Worm (Caenorhabditis elegans): ENCODE measurements around the gene Y59E9AL.8.
"Not testable (repeated sequence)": the region's sequence is repeated elsewhere in the genome, so short reads cannot be mapped to it uniquely, and the experiment has no call there.

Gene Y59E9AL.8

DNA sequence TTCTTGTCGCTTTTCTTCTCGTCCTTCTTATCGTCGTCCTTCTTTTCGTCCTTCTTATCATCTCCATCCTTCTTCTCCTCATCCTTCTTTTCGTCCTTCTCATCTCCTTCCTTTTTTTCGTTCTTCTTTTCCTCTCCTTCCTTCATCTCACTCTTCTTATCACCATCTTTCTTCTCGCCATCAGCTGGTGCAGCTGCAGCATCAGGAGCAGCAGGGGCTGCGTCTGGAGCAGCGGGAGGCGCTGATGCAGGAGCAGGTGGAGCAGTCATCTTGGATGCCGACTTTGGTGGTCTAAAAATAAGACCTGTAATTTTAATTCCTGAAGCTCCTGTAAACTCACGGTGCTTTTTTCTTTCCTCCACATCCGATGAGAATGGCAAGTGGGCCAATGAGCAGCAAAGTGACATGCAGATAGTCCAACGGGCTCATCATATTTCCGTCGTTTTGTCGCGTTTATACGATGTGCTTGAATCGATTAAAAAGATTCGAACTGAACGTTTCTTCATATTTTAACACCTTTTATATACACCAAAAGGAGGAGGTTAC lies 1.2 kb upstream of the Y59E9AL.8 start, which contains the start of gene cylc-1:
cylc-1 (minus strand) TSS at position 496 of the 546 bp plus-strand sequence.
- TF ChIP-seq ref-2 (tag; optimal IDR thresholded peaks at IDR 0.05); C08G9.2 (tag; optimal IDR thresholded peaks at IDR 0.05); ama-1 (optimal IDR thresholded peaks at IDR 0.05): not testable (repeated sequence)

DNA sequence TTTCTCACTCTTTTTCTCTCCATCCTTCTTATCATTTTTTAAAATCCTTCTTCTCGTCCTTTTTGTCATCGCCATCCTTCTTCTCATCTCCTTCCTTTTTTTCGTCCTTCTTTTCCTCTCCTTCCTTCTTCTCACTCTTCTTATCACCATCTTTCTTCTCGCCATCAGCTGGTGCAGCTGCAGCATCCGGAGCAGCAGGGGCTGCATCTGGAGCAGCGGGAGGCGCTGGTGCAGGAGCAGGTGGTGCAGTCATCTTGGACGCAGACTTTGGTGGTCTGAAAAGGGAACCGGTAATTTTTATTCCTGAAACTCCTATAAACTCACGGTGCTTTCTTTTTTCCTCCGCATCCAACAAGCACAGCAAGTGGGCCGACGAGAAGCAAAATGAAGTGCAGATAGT lies 2.4 kb downstream of the Y59E9AL.8 start:
- no peak for TF ChIP-seq elt-2 (tag; optimal IDR thresholded peaks at IDR 0.05)
- peak; percentile 15 for TF ChIP-seq elt-4 (tag; optimal IDR thresholded peaks at IDR 0.05)
- TF ChIP-seq lim-6 (tag; optimal IDR thresholded peaks at IDR 0.05), result no peak
- TF ChIP-seq unc-55 (GFP tag; optimal IDR thresholded peaks at IDR 0.05), result no peak
- TF ChIP-seq F13H6.1 (tag; optimal IDR thresholded peaks at IDR 0.05), result no peak

DNA sequence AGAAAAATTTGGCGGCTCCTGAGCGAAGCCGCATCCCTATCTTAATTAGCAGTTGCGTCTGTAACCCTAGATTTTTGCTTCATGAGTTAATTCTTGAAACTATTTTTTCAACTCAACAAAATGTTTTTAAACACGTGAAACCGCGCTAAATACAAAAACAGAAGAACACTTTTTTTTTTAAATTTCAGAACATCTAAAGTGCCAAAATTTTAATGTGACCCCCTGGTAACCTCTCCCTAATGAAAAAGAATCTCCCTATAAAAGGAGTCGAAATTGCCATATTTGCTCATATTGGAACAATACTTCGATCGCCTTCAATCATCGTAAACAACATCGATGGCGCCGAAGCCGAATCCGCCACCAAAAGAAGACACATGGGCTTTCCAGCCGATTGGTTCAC lies 5.6 kb downstream of the Y59E9AL.8 start, which contains the start of gene nsph-4.2:
nsph-4.2 (plus strand) TSS at position 301 of the 400 bp plus-strand sequence.
- TF ChIP-seq tbx-7, ceh-31, nfya-1 (tag; optimal IDR thresholded peaks at IDR 0.05): not testable (repeated sequence)

DNA sequence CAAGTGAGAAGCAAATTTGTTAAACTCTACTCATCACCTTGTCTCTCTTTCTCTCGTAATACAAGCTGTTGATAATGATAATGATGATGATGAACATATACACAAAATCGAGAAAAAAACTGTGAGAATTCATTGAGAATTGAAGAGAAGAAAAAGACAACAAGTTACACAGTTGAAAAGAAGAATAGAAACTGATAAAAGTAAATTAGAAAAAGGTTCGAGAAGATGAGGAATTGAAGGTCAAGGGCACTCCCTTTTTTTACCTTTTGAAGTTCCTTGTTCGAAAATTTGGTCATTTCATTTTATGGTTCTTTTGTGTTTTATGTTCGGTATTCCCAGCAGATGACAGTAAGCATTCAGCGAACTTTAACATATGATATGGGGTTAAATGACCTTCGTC lies 7.8 kb downstream of the Y59E9AL.8 start:
- TF ChIP-seq ceh-9 (tag; optimal IDR thresholded peaks at IDR 0.05) (no peak), dve-1 (tag; optimal IDR thresholded peaks at IDR 0.05) (no peak), C08G9.2 (tag; optimal IDR thresholded peaks at IDR 0.05) (no peak), ceh-18 (tag; optimal IDR thresholded peaks at IDR 0.05) (no peak), ceh-22 (tag; optimal IDR thresholded peaks at IDR 0.05) (no peak), fkh-10 (GFP tag; optimal IDR thresholded peaks at IDR 0.05) (no peak), ttx-3 (tag; optimal IDR thresholded peaks at IDR 0.05) (no peak), sox-4 (tag; optimal IDR thresholded peaks at IDR 0.05) (no peak), pha-2 (tag; optimal IDR thresholded peaks at IDR 0.05) (no peak)

DNA sequence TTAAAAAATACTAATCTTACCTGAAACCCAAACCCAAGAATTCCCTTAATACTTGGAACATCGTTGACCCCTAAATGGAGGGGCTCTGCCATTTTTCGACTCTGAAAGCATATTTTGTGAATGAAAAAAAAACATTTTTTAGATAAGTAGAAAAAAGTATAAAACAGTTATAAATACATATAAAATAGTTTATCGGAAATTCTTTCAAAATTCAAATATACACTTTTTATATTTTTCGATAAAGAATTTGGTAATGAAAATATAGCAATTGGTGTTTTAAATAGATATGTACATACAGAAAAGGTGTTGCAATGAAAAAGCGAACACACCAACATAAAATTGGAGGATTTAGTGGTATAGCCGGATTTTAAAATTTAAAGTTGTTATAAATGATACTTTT lies 9.0 kb downstream of the Y59E9AL.8 start, which contains the start of gene Y59E9AL.4:
Y59E9AL.4 (minus strand) TSS at position 101 of the 400 bp plus-strand sequence.
- no peak for TF ChIP-seq ceh-24 (tag; optimal IDR thresholded peaks at IDR 0.05)
- no peak for TF ChIP-seq Y22D7AL.16 (tag; optimal IDR thresholded peaks at IDR 0.05)

DNA sequence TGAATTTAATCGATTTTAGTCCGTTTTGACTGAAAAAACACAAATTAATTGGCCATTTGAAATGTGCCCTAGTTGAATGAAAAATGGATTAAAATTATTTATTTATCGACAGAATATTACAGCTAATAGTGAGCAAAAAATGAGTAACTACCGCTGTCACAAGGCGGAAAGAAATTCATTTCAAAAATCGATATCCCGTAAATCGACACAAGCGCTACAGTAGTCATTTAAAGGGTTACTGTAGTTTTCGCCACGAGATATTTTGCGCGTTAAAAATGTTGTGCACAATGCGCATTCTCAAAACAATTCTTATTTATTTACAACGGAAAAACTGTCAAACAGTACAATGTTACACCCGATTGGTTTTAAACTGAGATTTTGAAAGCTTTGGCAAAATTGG lies 13.5 kb downstream of the Y59E9AL.8 start:
- TF ChIP-seq gmeb-2 (tag; optimal IDR thresholded peaks at IDR 0.05), result no peak
- TF ChIP-seq sox-4 (tag; optimal IDR thresholded peaks at IDR 0.05), result no peak
- TF ChIP-seq unc-3 (GFP tag; conservative IDR thresholded peaks at IDR 0.05), result no peak
- TF ChIP-seq unc-3 (tag; optimal IDR thresholded peaks at IDR 0.05), result no peak

DNA sequence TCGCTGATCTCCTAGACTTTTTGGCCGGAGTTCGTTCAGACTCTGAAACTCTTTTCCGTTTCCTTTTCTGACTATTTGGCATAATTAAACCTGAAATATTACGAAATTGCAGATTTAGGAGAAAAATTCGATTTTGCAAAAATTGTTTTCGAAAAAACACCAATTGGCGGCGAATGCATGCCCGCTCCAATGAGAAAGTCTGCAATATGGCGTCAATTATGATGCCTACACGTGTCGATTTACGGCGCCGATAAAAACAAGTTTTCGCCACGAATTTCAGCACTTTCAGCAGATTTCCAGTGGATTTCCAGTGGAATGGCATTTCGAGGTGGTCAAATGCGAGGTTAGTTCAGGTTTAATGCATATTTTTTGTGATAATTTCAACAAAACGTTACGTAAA lies 14.7 kb downstream of the Y59E9AL.8 start, which contains the start of the genes Y59E9AL.36 and nbet-1:
Y59E9AL.36 (minus strand) TSS at position 92 of the 400 bp plus-strand sequence.
nbet-1 (plus strand) TSS at position 112 of the 400 bp plus-strand sequence.
- TF ChIP-seq ceh-6 (GFP tag; optimal IDR thresholded peaks at IDR 0.05), result no peak
- no peak for TF ChIP-seq dmd-4 (tag; optimal IDR thresholded peaks at IDR 0.05; ENCODE audit: borderline replicate concordance)
- TF ChIP-seq ahr-1 (tag; optimal IDR thresholded peaks at IDR 0.05), result no peak
- TF ChIP-seq ceh-22 (tag; optimal IDR thresholded peaks at IDR 0.05), result no peak
- no peak for TF ChIP-seq sox-4 (tag; optimal IDR thresholded peaks at IDR 0.05)
- TF ChIP-seq pat-9 (tag; optimal IDR thresholded peaks at IDR 0.05), result no peak
- TF ChIP-seq ttx-3 (tag; optimal IDR thresholded peaks at IDR 0.05), result no peak
- TF ChIP-seq unc-42 (tag; optimal IDR thresholded peaks at IDR 0.05), result peak; percentile 73
- no peak for TF ChIP-seq zip-5 (tag; optimal IDR thresholded peaks at IDR 0.05)
- TF ChIP-seq lim-6 (tag; optimal IDR thresholded peaks at IDR 0.05), result no peak
- peak; percentile 17 for TF ChIP-seq madf-2 (tag; optimal IDR thresholded peaks at IDR 0.05)
- no peak for TF ChIP-seq ceh-30 (tag; optimal IDR thresholded peaks at IDR 0.05)
- TF ChIP-seq hlh-30 (tag; optimal IDR thresholded peaks at IDR 0.05; ENCODE audit: insufficient read depth), result no peak
- TF ChIP-seq hlh-6 (tag; optimal IDR thresholded peaks at IDR 0.05), result no peak
- no peak for TF ChIP-seq pha-4 (tag; optimal IDR thresholded peaks at IDR 0.05)
- TF ChIP-seq pha-2 (tag; optimal IDR thresholded peaks at IDR 0.05), result no peak
- TF ChIP-seq ceh-2 (tag; optimal IDR thresholded peaks at IDR 0.05), result no peak
- no peak for TF ChIP-seq odd-2 (tag; optimal IDR thresholded peaks at IDR 0.05)
- TF ChIP-seq ceh-14 (tag; optimal IDR thresholded peaks at IDR 0.05), result peak; percentile 6
- TF ChIP-seq sdc-2 (tag; optimal IDR thresholded peaks at IDR 0.05), result no peak
- TF ChIP-seq ztf-16 (tag; optimal IDR thresholded peaks at IDR 0.05), result peak; percentile 12
- no peak for TF ChIP-seq npax-4 (tag; optimal IDR thresholded peaks at IDR 0.05)
- no peak for TF ChIP-seq elt-4 (tag; optimal IDR thresholded peaks at IDR 0.05)
